Fruit fly (Drosophila melanogaster) whole organism, prepupa: ENCODE data around the gene CG4066.

Experiments used
- Blimp-1 ChIP-seq: fragments of 200-800 bp; sonication (Bioruptor generic); optimal IDR thresholded peaks from 3 replicates; lab custom pipeline; 2017; ENCODE audit warnings: missing biosample characterization, missing genetic modification characterization, mild to moderate bottlenecking, moderate library complexity, missing genetic modification reagents
- CG10669 ChIP-seq: fragments of 200-800 bp; sonication (Bioruptor generic); optimal IDR thresholded peaks from 3 replicates; lab custom pipeline; 2018; ENCODE audit warnings: missing biosample characterization, mild to moderate bottlenecking, missing genetic modification characterization, moderate library complexity
- CG31627 ChIP-seq: fragments of 200-800 bp; sonication (Bioruptor generic); optimal IDR thresholded peaks from 3 replicates; lab custom pipeline; 2016; ENCODE audit warnings: missing biosample characterization, missing genetic modification characterization
- CG6854 ChIP-seq: fragments of 200-800 bp; sonication (Bioruptor generic); optimal IDR thresholded peaks from 2 replicates; lab custom pipeline; 2017; ENCODE audit warnings: missing biosample characterization, mild to moderate bottlenecking, missing genetic modification characterization
- Eip75B ChIP-seq: fragments of 200-800 bp; sonication (Bioruptor generic); optimal IDR thresholded peaks from 3 replicates; lab custom pipeline; 2016; ENCODE audit warnings: missing biosample characterization, missing genetic modification characterization
- Eip93F ChIP-seq: fragments of 200-800 bp; sonication (Bioruptor generic); optimal IDR thresholded peaks from 2 replicates; lab custom pipeline; 2016; ENCODE audit warnings: missing biosample characterization, mild to moderate bottlenecking, missing genetic modification characterization
- OdsH ChIP-seq: fragments of 200-800 bp; sonication (Bioruptor generic); optimal IDR thresholded peaks from 3 replicates; lab custom pipeline; 2016; ENCODE audit warnings: missing biosample characterization, missing genetic modification characterization
- eg ChIP-seq: fragments of 200-800 bp; sonication (Bioruptor generic); IDR thresholded peaks from 3 replicates; pipeline ENCODE4 v1.3.6; 2022; ENCODE audit warnings: missing biosample characterization, missing genetic modification characterization
- esn ChIP-seq: fragments of 200-800 bp; sonication (Bioruptor generic); optimal IDR thresholded peaks from 2 replicates; lab custom pipeline; 2016; ENCODE audit warnings: missing biosample characterization, mild to moderate bottlenecking, missing genetic modification characterization, moderate library complexity
- ss ChIP-seq, 2 experiments: fragments of 200-800 bp; sonication (Bioruptor generic); optimal IDR thresholded peaks; 2 replicates in 1 of 2; 3 replicates in 1 of 2; lab custom pipeline; 2017 to 2018; ENCODE audit warnings: mild to moderate bottlenecking in 2 of 2, missing biosample characterization in 2 of 2, missing genetic modification characterization in 2 of 2, moderate library complexity in 1 of 2
- svp ChIP-seq: fragments of 200-800 bp; sonication (Bioruptor generic); peaks from one replicate; lab custom pipeline; 2016; ENCODE audit warnings: missing biosample characterization, missing genetic modification characterization

dm6 chr3R:12270590-12270989 lies 40.6 kb upstream of the CG4066 start, which contains the start of gene CG17738:
- TF ChIP-seq CG10669 (GFP tag; lab: Kevin White, UChicago) (no peak), ss (GFP tag; optimal IDR thresholded peaks at IDR 0.05; lab: Kevin White, UChicago) (no peak), CG6854 (GFP tag; lab: Kevin White, UChicago) (no peak), eg (GFP tag; lab: Robert Waterston, UW) (no peak), CG31627 (GFP tag; lab: Kevin White, UChicago) (no peak), OdsH (GFP tag; lab: Kevin White, UChicago) (no peak), Blimp-1 (GFP tag; lab: Kevin White, UChicago) (no peak), Eip93F (GFP tag; lab: Kevin White, UChicago) (no peak), esn (GFP tag; lab: Kevin White, UChicago) (no peak), Eip75B (GFP tag; lab: Kevin White, UChicago) (no peak), svp (no peak)
